Worm (Caenorhabditis elegans): ENCODE measurements around the gene mltn-12.

ce11 chrIV:8979695-8980094 lies 13.2 kb upstream of the mltn-12 start, which contains the start of gene col-119:
- TF ChIP-seq lin-13 (tag; optimal IDR thresholded peaks at IDR 0.05) (no peak), unc-39 (tag; optimal IDR thresholded peaks at IDR 0.05) (no peak), nhr-237 (tag; optimal IDR thresholded peaks at IDR 0.05) (no peak), zip-8 (tag; optimal IDR thresholded peaks at IDR 0.05) (no peak), nhr-76 (tag; optimal IDR thresholded peaks at IDR 0.05) (no peak), cnd-1 (tag; optimal IDR thresholded peaks at IDR 0.05) (no peak), ces-1 (GFP tag; optimal IDR thresholded peaks at IDR 0.05) (no peak), sptf-1 (tag; optimal IDR thresholded peaks at IDR 0.05) (no peak), mep-1 (tag; optimal IDR thresholded peaks at IDR 0.05) (no peak)

All from whole organism, mixed stage, embryonic.